Fruit fly (Drosophila melanogaster): Measurements from ENCODE around the gene Cpr30B.

DNA sequence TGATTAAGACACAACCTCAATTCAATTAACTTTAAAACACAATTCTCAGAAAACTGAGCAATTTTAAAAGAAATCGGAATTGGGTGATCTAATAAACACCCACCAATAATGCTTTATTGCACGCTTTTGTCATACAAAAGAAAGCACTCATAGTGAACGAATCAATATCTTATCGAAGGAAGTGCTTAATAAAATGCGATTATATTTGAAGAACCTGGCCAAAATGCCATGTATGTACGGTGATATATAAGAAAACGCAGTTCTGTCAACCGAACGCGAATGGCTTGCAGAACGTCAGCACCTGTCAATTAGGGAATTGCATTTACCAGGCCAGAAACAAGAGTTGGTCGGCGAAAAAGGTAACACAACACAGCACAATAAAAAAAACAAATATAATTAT is 28.9 kb upstream of the Cpr30B start:
- TF ChIP-seq CG33017 (tag; optimal IDR thresholded peaks at IDR 0.05) (peak; percentile 15), tj (GFP tag; optimal IDR thresholded peaks at IDR 0.05) (no peak), cic (GFP tag; optimal IDR thresholded peaks at IDR 0.05) (peak; percentile 48), cnc (optimal IDR thresholded peaks at IDR 0.05) (no peak), CG7101 (tag; optimal IDR thresholded peaks at IDR 0.05) (no peak), CG12768 (GFP tag; optimal IDR thresholded peaks at IDR 0.05) (no peak), Mnt (GFP tag; optimal IDR thresholded peaks at IDR 0.05) (peak; percentile 26), CG14711 (tag; optimal IDR thresholded peaks at IDR 0.05) (no peak)
